Worm (Caenorhabditis elegans) whole organism, L4 larva: ENCODE measurements around the gene unc-36.
A peak's percentile ranks its signal among the peaks of the same experiment; 100 is the strongest.

Experiments
- D1046.2 ChIP-seq: fragments of 200-800 bp; sonication (Bioruptor generic); IDR thresholded peaks from 2 replicates; pipeline ENCODE4 v1.3.6; 2022; ENCODE audit warnings: missing genetic modification characterization, missing compliant biosample characterization
- F10B5.3 ChIP-seq: sonication (generic microtip); optimal IDR thresholded peaks from 2 replicates; lab custom pipeline; 2016; ENCODE audit warnings: mild to moderate bottlenecking, missing genetic modification characterization, missing compliant biosample characterization
- F26F4.8 ChIP-seq: fragments of 200-800 bp; sonication (Bioruptor generic); conservative IDR thresholded peaks from 2 replicates; pipeline ENCODE4 v1.3.6; 2022; ENCODE audit warnings: missing genetic modification characterization, missing compliant biosample characterization
- F37D6.2 ChIP-seq: sonication (generic microtip); optimal IDR thresholded peaks from 2 replicates; lab custom pipeline; 2016; ENCODE audit warnings: mild to moderate bottlenecking, missing genetic modification characterization, missing compliant biosample characterization
- T20F7.1 ChIP-seq: fragments of 200-800 bp; sonication (Bioruptor generic); optimal IDR thresholded peaks from 2 replicates; lab custom pipeline; 2018; ENCODE audit warnings: mild to moderate bottlenecking, missing genetic modification characterization, missing compliant biosample characterization
- ZK546.5 ChIP-seq, 2 experiments: sonication (generic microtip); optimal IDR thresholded peaks; 2 replicates each; lab custom pipeline; 2017; ENCODE audit warnings: missing biosample characterization in 2 of 2, missing genetic modification characterization in 2 of 2
- aha-1 ChIP-seq: fragments of 150-350 bp; peaks from one replicate; lab custom pipeline; 2014; ENCODE audit warnings: missing biosample characterization, missing genetic modification characterization
- ama-1 ChIP-seq: fragments of 150-350 bp; optimal IDR thresholded peaks from 2 replicates; lab custom pipeline; 2014; ENCODE audit warnings: inconsistent platforms, mixed read lengths
- ceh-20 ChIP-seq: fragments of 200-800 bp; sonication (Bioruptor generic); IDR thresholded peaks from 2 replicates; pipeline ENCODE4 v1.3.6; 2022; ENCODE audit warnings: missing genetic modification reagents, missing genetic modification characterization, missing compliant biosample characterization
- ceh-44 ChIP-seq: fragments of 200-800 bp; sonication (Bioruptor generic); IDR thresholded peaks from 2 replicates; pipeline ENCODE4 v1.3.6; 2022; ENCODE audit warnings: missing genetic modification reagents, missing genetic modification characterization, missing compliant biosample characterization
- ceh-82 ChIP-seq: sonication (generic microtip); optimal IDR thresholded peaks from 2 replicates; lab custom pipeline; 2017; ENCODE audit warnings: missing biosample characterization, missing genetic modification characterization
- ces-1 ChIP-seq: fragments of 150-350 bp; sonication (generic microtip); optimal IDR thresholded peaks from 4 replicates; lab custom pipeline; 2014; ENCODE audit warnings: missing biosample characterization, missing genetic modification reagents, missing genetic modification characterization
- daf-12 ChIP-seq: fragments of 150-350 bp; optimal IDR thresholded peaks from 2 replicates; lab custom pipeline; 2014; ENCODE audit warnings: missing biosample characterization, missing genetic modification reagents, missing genetic modification characterization
- daf-16 ChIP-seq, 3 experiments: sonication (generic microtip); optimal IDR thresholded peaks; 2 replicates each; lab custom pipeline; 2016 to 2017; ENCODE audit warnings: missing genetic modification characterization in 3 of 3, missing genetic modification reagents in 3 of 3, mild to moderate bottlenecking in 2 of 3, missing compliant biosample characterization in 2 of 3, missing biosample characterization in 1 of 3, moderate library complexity in 1 of 3
- daf-8 ChIP-seq: fragments of 200-800 bp; sonication (Bioruptor generic); IDR thresholded peaks from 2 replicates; pipeline ENCODE4 v1.3.6; 2022; ENCODE audit warnings: missing genetic modification characterization, missing compliant biosample characterization
- dmd-6 ChIP-seq: fragments of 200-800 bp; sonication (Bioruptor generic); IDR thresholded peaks from 2 replicates; pipeline ENCODE4 v1.3.6; 2022; ENCODE audit warnings: missing genetic modification reagents, missing genetic modification characterization, missing compliant biosample characterization
- dmd-9 ChIP-seq: fragments of 200-800 bp; sonication (Bioruptor generic); IDR thresholded peaks from 2 replicates; pipeline ENCODE4 v1.3.6; 2022; ENCODE audit warnings: missing genetic modification reagents, missing genetic modification characterization, missing compliant biosample characterization
- dpl-1 ChIP-seq: fragments of 150-350 bp; optimal IDR thresholded peaks from 2 replicates; lab custom pipeline; 2014; ENCODE audit warnings: missing biosample characterization, missing genetic modification reagents, missing genetic modification characterization
- egl-43 ChIP-seq: fragments of 200-800 bp; sonication (Bioruptor generic); IDR thresholded peaks from 2 replicates; pipeline ENCODE4 v1.3.6; 2022; ENCODE audit warnings: missing genetic modification reagents, missing genetic modification characterization, missing compliant biosample characterization
- hif-1 ChIP-seq, 2 experiments: sonication (generic microtip); optimal IDR thresholded peaks; 2 replicates each; lab custom pipeline; 2016 to 2017; ENCODE audit warnings: missing compliant biosample characterization in 2 of 2, missing genetic modification characterization in 2 of 2, missing genetic modification reagents in 2 of 2, missing genotype in 2 of 2, mild to moderate bottlenecking in 1 of 2
- hlh-30 ChIP-seq: sonication (generic microtip); optimal IDR thresholded peaks from 2 replicates; lab custom pipeline; 2017; ENCODE audit warnings: antibody characterized with exemption, mild to moderate bottlenecking, missing genetic modification characterization, missing compliant biosample characterization; ENCODE audit not compliant: insufficient read depth
- hmg-1.1 ChIP-seq: fragments of 200-800 bp; sonication (Bioruptor generic); IDR thresholded peaks from 2 replicates; pipeline ENCODE4 v1.3.6; 2022; ENCODE audit warnings: missing genetic modification reagents, missing genetic modification characterization, missing compliant biosample characterization
- lin-13 ChIP-seq: fragments of 150-350 bp; optimal IDR thresholded peaks from 2 replicates; lab custom pipeline; 2014; ENCODE audit warnings: missing biosample characterization, missing genetic modification reagents, missing genetic modification characterization
- lir-3 ChIP-seq: sonication (generic microtip); optimal IDR thresholded peaks from 2 replicates; lab custom pipeline; 2016; ENCODE audit warnings: mild to moderate bottlenecking, missing genetic modification characterization, missing compliant biosample characterization
- lsy-2 ChIP-seq, 2 experiments: fragments of 150-350 bp in 1 of 2; sonication (generic microtip) in 1 of 2; optimal IDR thresholded peaks; 2 replicates each; lab custom pipeline; 2014 to 2017; ENCODE audit warnings: missing biosample characterization in 2 of 2, missing genetic modification characterization in 2 of 2
- madf-9 ChIP-seq: fragments of 200-800 bp; sonication (Bioruptor generic); conservative IDR thresholded peaks from 2 replicates; pipeline ENCODE4 v1.3.6; 2022; ENCODE audit warnings: missing genetic modification reagents, missing genetic modification characterization, missing compliant biosample characterization
- mep-1 ChIP-seq: fragments of 150-350 bp; sonication (generic microtip); optimal IDR thresholded peaks from 3 replicates; lab custom pipeline; 2014; ENCODE audit warnings: missing biosample characterization, missing genetic modification characterization
- mes-2 ChIP-seq: sonication (generic microtip); optimal IDR thresholded peaks from 2 replicates; lab custom pipeline; 2016; ENCODE audit warnings: missing genotype, mild to moderate bottlenecking, missing genetic modification characterization, missing compliant biosample characterization; ENCODE audit not compliant: poor library complexity, severe bottlenecking
- mxl-2 ChIP-seq: fragments of 200-800 bp; sonication (Bioruptor generic); conservative IDR thresholded peaks from 2 replicates; pipeline ENCODE4 v1.3.6; 2022; ENCODE audit warnings: missing genetic modification reagents, missing genetic modification characterization, missing compliant biosample characterization
- mxl-3 ChIP-seq: fragments of 200-800 bp; sonication (Bioruptor generic); optimal IDR thresholded peaks from 2 replicates; lab custom pipeline; 2018; ENCODE audit warnings: mild to moderate bottlenecking, missing genetic modification characterization, missing compliant biosample characterization
- nhr-28 ChIP-seq: fragments of 150-350 bp; optimal IDR thresholded peaks from 2 replicates; lab custom pipeline; 2014; ENCODE audit warnings: missing biosample characterization, missing genetic modification characterization
- nhr-6 ChIP-seq: fragments of 150-350 bp; optimal IDR thresholded peaks from 2 replicates; lab custom pipeline; 2014; ENCODE audit warnings: missing biosample characterization, missing genetic modification characterization
- pha-4 ChIP-seq, 2 experiments: fragments of 150-350 bp in 1 of 2; fragments of 200-800 bp in 1 of 2; sonication (Bioruptor generic) in 1 of 2; IDR thresholded peaks in 1 of 2; optimal IDR thresholded peaks in 1 of 2; 2 replicates each; pipeline versions ENCODE4 v1.3.6 to Lab custom; 2014 to 2022; ENCODE audit warnings: missing genetic modification characterization in 2 of 2, missing genetic modification reagents in 2 of 2, missing biosample characterization in 1 of 2, missing compliant biosample characterization in 1 of 2
- saeg-2 ChIP-seq: fragments of 200-800 bp; sonication (Bioruptor generic); IDR thresholded peaks from 2 replicates; pipeline ENCODE4 v1.3.6; 2022; ENCODE audit warnings: missing genetic modification reagents, missing genetic modification characterization, missing compliant biosample characterization
- skn-1 ChIP-seq: fragments of 150-350 bp; optimal IDR thresholded peaks from 2 replicates; lab custom pipeline; 2014; ENCODE audit warnings: missing biosample characterization, missing genetic modification characterization
- snpc-1.2 ChIP-seq: fragments of 200-800 bp; sonication (Bioruptor generic); IDR thresholded peaks from 2 replicates; pipeline ENCODE4 v1.3.6; 2022; ENCODE audit warnings: missing genetic modification reagents, missing genetic modification characterization, missing compliant biosample characterization
- spr-3 ChIP-seq: fragments of 200-800 bp; sonication (Bioruptor generic); optimal IDR thresholded peaks from 2 replicates; lab custom pipeline; 2018; ENCODE audit warnings: mild to moderate bottlenecking, missing genetic modification characterization, missing compliant biosample characterization
- tag-97 ChIP-seq: fragments of 200-800 bp; sonication (Bioruptor generic); IDR thresholded peaks from 2 replicates; pipeline ENCODE4 v1.3.6; 2022; ENCODE audit warnings: missing genetic modification characterization, missing compliant biosample characterization
- tra-1 ChIP-seq: fragments of 200-800 bp; sonication (Bioruptor generic); IDR thresholded peaks from 2 replicates; pipeline ENCODE4 v1.3.6; 2022; ENCODE audit warnings: missing genetic modification reagents, missing genetic modification characterization, missing compliant biosample characterization
- zfp-3 ChIP-seq: fragments of 200-800 bp; sonication (Bioruptor generic); conservative IDR thresholded peaks from 2 replicates; pipeline ENCODE4 v1.3.6; 2022; ENCODE audit warnings: missing genetic modification reagents, missing genetic modification characterization, missing compliant biosample characterization
- zip-11 ChIP-seq: fragments of 200-800 bp; sonication (Bioruptor generic); IDR thresholded peaks from 2 replicates; pipeline ENCODE4 v1.3.6; 2022; ENCODE audit warnings: missing genetic modification characterization, missing compliant biosample characterization

The unc-36 gene

DNA sequence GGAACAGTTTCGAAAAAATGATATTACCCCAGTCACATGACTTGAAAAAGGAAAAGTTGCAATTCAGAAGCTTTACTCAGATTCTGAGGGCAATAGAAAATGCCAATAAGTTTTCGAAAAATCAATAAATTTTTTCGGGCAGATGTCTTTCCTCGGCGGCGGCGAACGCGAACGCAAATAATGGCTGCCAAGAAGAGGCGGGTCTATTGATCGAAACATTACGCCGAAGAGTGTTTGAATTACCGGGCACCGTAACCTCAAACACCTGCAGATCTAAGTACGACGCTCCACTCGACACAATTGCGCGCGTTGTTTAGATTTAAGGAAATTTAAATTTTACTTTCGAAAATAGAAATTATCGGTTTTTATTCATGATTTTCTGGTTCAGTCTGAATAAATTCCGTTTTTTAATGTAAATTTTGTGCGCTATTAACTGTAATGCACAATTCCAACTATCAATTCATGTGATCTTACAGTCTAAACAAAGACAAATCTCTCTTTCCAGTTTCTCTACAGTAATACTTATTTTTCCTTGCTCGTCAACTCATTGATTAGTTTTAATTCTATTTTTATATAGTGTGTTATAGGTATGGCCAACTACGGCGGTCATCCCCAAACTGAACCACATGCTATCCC lies 37.1 kb downstream of the unc-36 start, which contains the start of gene prp-8 (continued):
- TF ChIP-seq dmd-6 (GFP tag; lab: Robert Waterston, UW) (peak; percentile 68), egl-43 (GFP tag; lab: Robert Waterston, UW) (peak; percentile 53; the same call in 1 of the 2 replicates), dmd-9 (peak; percentile 50; the same call in 1 of the 2 replicates), snpc-1.2 (GFP tag; lab: Robert Waterston, UW) (0 out of 2 replicates have a peak, but pooled peaks have one; percentile 23), hif-1 (tag; optimal IDR thresholded peaks at IDR 0.05; lab: Kevin White, UChicago) (peak in 1 of 2 experiments; percentile 80), skn-1 (tag; lab: Kevin White, UChicago) (no peak), zfp-3 (GFP tag; lab: Robert Waterston, UW) (0 out of 2 replicates have a peak, but pooled peaks have one; percentile 58), daf-8 (no peak), nhr-28 (tag; lab: Kevin White, UChicago) (peak; percentile 51), ama-1 (lab: Kevin White, UChicago) (peak; percentile 78), saeg-2 (GFP tag; lab: Robert Waterston, UW) (no peak), daf-12 (no peak), lin-13 (peak; percentile 88), F10B5.3 (tag; lab: Kevin White, UChicago) (no peak), T20F7.1 (GFP tag; lab: Kevin White, UChicago) (peak; percentile 99), ceh-82 (tag; lab: Kevin White, UChicago) (no peak)

DNA sequence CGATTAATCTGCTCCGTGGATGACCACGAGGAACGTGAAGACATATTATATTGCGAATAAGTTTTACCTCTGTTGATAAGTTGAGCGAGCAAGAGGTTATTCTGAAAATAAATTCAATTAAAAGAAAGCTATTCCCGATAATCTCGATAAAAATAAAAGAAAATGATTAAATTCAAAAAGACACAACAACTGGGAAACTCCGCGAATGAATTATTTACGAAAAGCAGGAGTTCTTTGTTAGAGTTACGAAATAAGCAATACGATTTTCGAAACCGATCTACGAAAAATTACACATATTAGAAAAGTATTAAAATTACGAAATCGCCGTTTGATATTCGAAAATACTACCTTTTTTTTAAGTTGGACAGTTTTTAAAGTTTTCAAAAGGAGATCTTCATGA lies 37.7 kb downstream of the unc-36 start, which contains the start of gene bath-42:
Gene bath-42, minus strand, starts transcription at position 101 of the 400 bp plus-strand sequence.
- TF ChIP-seq lir-3 (tag; lab: Kevin White, UChicago) (no peak), nhr-6 (no peak), mep-1 (tag; lab: Kevin White, UChicago) (no peak), spr-3 (GFP tag; lab: Kevin White, UChicago) (no peak), pha-4 (GFP tag; IDR thresholded peaks at IDR 0.05; lab: Robert Waterston, UW) (no peak), pha-4 (tag; optimal IDR thresholded peaks at IDR 0.05; lab: Kevin White, UChicago) (no peak), ces-1 (no peak), ceh-44 (no peak), F37D6.2 (tag; lab: Kevin White, UChicago) (no peak), mxl-2 (no peak), tag-97 (GFP tag; lab: Robert Waterston, UW) (no peak), ZK546.5 (tag; optimal IDR thresholded peaks at IDR 0.05; lab: Kevin White, UChicago) (no peak), mxl-3 (GFP tag; lab: Kevin White, UChicago) (no peak), D1046.2 (GFP tag; lab: Robert Waterston, UW) (no peak)

DNA sequence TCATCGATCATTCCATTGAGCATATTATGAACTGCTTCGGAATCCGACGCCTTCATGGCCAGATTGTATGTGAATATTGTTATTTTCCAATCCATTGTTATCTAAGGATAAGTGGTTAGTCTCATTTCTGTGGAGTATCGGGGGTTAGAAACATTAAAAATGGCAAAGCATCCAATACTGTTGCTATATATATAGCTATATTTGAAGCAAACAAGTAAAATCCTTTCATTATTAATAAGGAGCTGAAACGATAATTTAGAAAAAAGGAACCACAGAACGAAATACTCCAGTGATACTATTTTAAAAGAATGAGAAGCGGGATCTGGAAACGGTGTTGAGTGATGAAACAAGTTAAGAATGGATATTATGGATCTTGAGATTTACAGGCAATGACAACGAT lies 39.8 kb downstream of the unc-36 start, which contains the start of gene inpp-5K:
Gene inpp-5K, minus strand, starts transcription at position 101 of the 400 bp plus-strand sequence.
- no peak for TF ChIP-seq tra-1 (GFP tag; lab: Robert Waterston, UW)
- TF ChIP-seq T20F7.1 (GFP tag; lab: Kevin White, UChicago), result peak; percentile 6

DNA sequence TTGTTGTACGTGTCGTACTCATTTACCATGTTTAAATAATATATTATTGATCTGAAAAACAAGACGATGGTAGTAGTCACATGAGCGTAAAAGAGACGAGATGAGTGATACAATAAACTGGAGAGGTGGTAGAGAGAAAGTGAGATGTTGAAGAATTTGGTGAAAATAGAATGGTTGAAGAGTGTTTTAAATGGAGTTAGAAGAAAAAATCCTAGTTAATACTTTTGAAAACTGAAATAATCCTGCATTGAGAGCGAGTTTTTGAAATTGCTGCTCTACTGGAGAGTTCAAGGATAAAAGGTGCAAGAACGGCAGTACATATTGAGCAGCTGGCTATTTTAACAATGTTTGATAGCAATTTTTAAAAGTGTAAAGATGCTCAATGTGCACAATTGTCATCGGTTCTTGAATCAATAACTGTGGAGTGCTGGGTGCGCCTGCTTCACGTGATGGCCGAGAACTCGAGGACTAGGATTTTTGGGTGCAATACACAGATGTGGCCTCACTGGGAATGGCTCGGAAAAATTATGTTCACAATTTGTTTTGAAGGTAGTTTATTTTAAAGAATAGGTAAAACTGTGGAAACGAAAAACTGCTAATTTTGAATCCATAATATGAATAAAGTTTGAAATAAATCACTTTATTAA lies 42.8 kb downstream of the unc-36 start, which contains the start of gene atg-13:
Gene atg-13, minus strand, starts transcription at position 51 of the 647 bp plus-strand sequence.
- no peak for TF ChIP-seq zip-11
- TF ChIP-seq skn-1 (tag; lab: Kevin White, UChicago), result no peak
- TF ChIP-seq ama-1 (lab: Kevin White, UChicago), result peak; percentile 20
- peak; percentile 18 for TF ChIP-seq aha-1 (tag; lab: Kevin White, UChicago)
- TF ChIP-seq hlh-30 (tag; lab: Kevin White, UChicago), result peak; percentile 79
- TF ChIP-seq F26F4.8, result no peak
- peak in 1 of 2 experiments; percentile 38 for TF ChIP-seq lsy-2 (tag; optimal IDR thresholded peaks at IDR 0.05; lab: Kevin White, UChicago)
- TF ChIP-seq hmg-1.1 (GFP tag; lab: Robert Waterston, UW), result 0 out of 2 replicates have a peak, but pooled peaks have one; percentile 28
- TF ChIP-seq T20F7.1 (GFP tag; lab: Kevin White, UChicago), result peak; percentile 7
- TF ChIP-seq madf-9 (GFP tag; lab: Robert Waterston, UW), result 0 out of 2 replicates have a peak, but pooled peaks have one; percentile 32
- 0 out of 2 replicates have a peak, but pooled peaks have one; percentile 11 for TF ChIP-seq dmd-6 (GFP tag; lab: Robert Waterston, UW)
- TF ChIP-seq dpl-1 (GFP tag; lab: Kevin White, UChicago), result peak; percentile 9
- no peak for TF ChIP-seq ZK546.5 (tag; optimal IDR thresholded peaks at IDR 0.05; lab: Kevin White, UChicago)
- TF ChIP-seq mes-2 (tag; lab: Kevin White, UChicago), result peak; percentile 74
- no peak for TF ChIP-seq ceh-20 (GFP tag; lab: Robert Waterston, UW)
- no peak for TF ChIP-seq ces-1
- TF ChIP-seq daf-16 (GFP tag; optimal IDR thresholded peaks at IDR 0.05; lab: Kevin White, UChicago), result no peak
- TF ChIP-seq daf-16 (tag; optimal IDR thresholded peaks at IDR 0.05; lab: Kevin White, UChicago), result peak; percentile 48
- peak in 1 of 2 experiments; percentile 19 for TF ChIP-seq hif-1 (tag; optimal IDR thresholded peaks at IDR 0.05; lab: Kevin White, UChicago)
